Worm (Caenorhabditis elegans) whole organism, L4/young adult: ENCODE measurements around the gene asns-1.

Source experiments
- W03F9.2 ChIP-seq: fragments of 150-350 bp; optimal IDR thresholded peaks from 2 replicates; lab custom pipeline; 2014; ENCODE audit warnings: missing biosample characterization, missing genetic modification characterization
- dao-5 ChIP-seq: sonication (generic microtip); optimal IDR thresholded peaks from 2 replicates; lab custom pipeline; 2016; ENCODE audit warnings: missing genotype, missing genetic modification characterization, moderate library complexity, missing compliant biosample characterization

ce11 chrV:8513361-8513760, 32.6 kb upstream of the asns-1 start, which contains the start of gene F45F2.9:
- no peak for TF ChIP-seq dao-5 (tag; lab: Kevin White, UChicago)
- TF ChIP-seq W03F9.2, result no peak
